Worm (Caenorhabditis elegans): ENCODE results near the gene tbx-38.
"Not testable (repeated sequence)": the region's sequence is repeated elsewhere in the genome, so short reads cannot be mapped to it uniquely, and the experiment has no call there.

DNA sequence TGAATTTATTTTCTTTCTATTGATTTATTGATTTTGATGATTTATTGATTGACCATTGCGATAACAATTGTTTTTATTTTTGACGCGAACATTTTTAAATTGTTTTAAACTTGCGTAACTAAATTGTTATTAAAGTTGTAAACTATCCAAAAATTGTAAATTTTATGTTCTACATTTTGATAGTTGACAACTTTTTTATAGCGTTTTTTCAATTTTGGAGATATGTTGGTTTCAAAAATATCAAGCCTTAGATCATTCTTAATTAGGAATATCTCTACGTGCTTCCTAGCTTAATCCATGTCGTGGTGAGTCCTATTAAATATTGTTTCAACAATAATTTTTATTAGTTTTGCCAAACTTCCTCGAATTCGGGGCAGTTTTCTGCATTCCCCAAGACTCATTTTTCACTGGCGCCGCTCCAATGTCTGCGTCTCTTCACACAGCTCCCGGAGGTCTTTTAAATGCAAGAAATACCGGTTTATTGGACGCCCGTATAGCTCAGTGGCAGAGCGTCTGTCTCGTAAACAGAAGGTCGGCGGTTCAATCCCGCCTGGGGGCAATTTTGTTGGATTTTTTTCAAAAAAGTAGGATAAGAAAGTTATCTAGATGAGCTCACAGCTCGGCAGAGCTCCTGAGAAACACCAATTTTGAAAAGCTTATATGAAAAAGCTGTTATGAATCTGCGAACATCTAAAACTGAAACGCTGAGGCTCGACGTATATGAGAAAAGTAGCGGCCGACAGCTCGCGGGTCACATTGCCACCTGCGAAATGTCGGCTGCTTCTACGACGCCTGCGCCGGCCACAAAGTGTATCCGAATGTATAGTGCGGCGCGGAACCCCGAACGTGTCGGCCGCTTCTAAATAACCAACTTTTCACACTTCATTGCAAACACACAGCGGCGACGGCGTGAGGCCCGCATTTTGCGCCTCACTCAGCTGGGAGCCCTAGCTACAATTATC, 6.7 kb upstream of the tbx-38 start, which contains the start of gene C24H11.2:
- TF ChIP-seq egl-18 (GFP tag; IDR thresholded peaks at IDR 0.05), result 0 out of 2 replicates have a peak, but pooled peaks have one; percentile 47
- TF ChIP-seq nfya-2 (GFP tag; IDR thresholded peaks at IDR 0.05); F10E7.11 (tag; optimal IDR thresholded peaks at IDR 0.05); unc-62 (GFP tag; optimal IDR thresholded peaks at IDR 0.05); ceh-91 (GFP tag; IDR thresholded peaks at IDR 0.05); ztf-25 (GFP tag; IDR thresholded peaks at IDR 0.05); pha-4 (tag; optimal IDR thresholded peaks at IDR 0.05); F55B11.4 (tag; optimal IDR thresholded peaks at IDR 0.05; ENCODE audit: borderline replicate concordance, insufficient read depth): not testable (repeated sequence)
- TF ChIP-seq die-1 (tag; optimal IDR thresholded peaks at IDR 0.05), result peak; percentile 66
- TF ChIP-seq zfh-2 (GFP tag; conservative IDR thresholded peaks at IDR 0.05), result peak; percentile 83

Measured in whole organism, young adult.